Worm (Caenorhabditis elegans): Measurements from ENCODE around the gene tofu-1.

ce11 chrV:10030992-10031383 is 50.0 kb downstream of the tofu-1 start, which contains the start of gene acl-2:
- TF ChIP-seq lir-3 (tag; optimal IDR thresholded peaks at IDR 0.05; ENCODE audit: poor library complexity) (no peak), xbp-1 (tag; optimal IDR thresholded peaks at IDR 0.05) (no peak), egl-13 (tag; optimal IDR thresholded peaks at IDR 0.05) (no peak), unc-62 (GFP tag; optimal IDR thresholded peaks at IDR 0.05) (no peak), fos-1 (tag; optimal IDR thresholded peaks at IDR 0.05) (no peak), jun-1 (tag; optimal IDR thresholded peaks at IDR 0.05) (no peak)

All from whole organism, L1 larva.